Worm (Caenorhabditis elegans): ENCODE data around the gene ttr-47.

- TF ChIP-seq W03F9.2 (tag; optimal IDR thresholded peaks at IDR 0.05), result no peak
- TF ChIP-seq him-1 (tag; optimal IDR thresholded peaks at IDR 0.05), result no peak
Observed at ce11 chrV:8942437-8942978, 19.6 kb downstream of the ttr-47 start.

All from whole organism, L4/young adult.